Worm (Caenorhabditis elegans) whole organism, young adult: ENCODE results near the gene gst-6.

ENCODE experiments used
- ama-1 ChIP-seq, 3 experiments: fragments of 150-350 bp in 1 of 3; sonication (generic microtip) in 2 of 3; optimal IDR thresholded peaks; 2 replicates each; lab custom pipeline; 2014 to 2018; ENCODE audit warnings: missing biosample characterization in 2 of 3, missing genetic modification characterization in 2 of 3, missing genetic modification reagents in 2 of 3
- lin-35 ChIP-seq, 3 experiments: fragments of 150-350 bp in 2 of 3; sonication (generic microtip) in 1 of 3; optimal IDR thresholded peaks; 2 replicates each; lab custom pipeline; 2014 to 2018; ENCODE audit warnings: missing biosample characterization in 3 of 3, missing genetic modification characterization in 3 of 3, missing genetic modification reagents in 3 of 3
- snpc-4 ChIP-seq, 5 experiments: fragments of 150-350 bp in 1 of 5; sonication (generic microtip) in 4 of 5; optimal IDR thresholded peaks; 2 replicates each; lab custom pipeline; 2014 to 2018; ENCODE audit warnings: missing genetic modification characterization in 5 of 5, missing biosample characterization in 3 of 5, antibody characterized with exemption in 2 of 5, mild to moderate bottlenecking in 2 of 5, missing compliant biosample characterization in 2 of 5, missing genotype in 2 of 5, moderate library complexity in 2 of 5, missing genetic modification reagents in 1 of 5

ce11 chrII:4867476-4867875 lies 12.2 kb upstream of the gst-6 start, which contains the start of gene col-17:
- TF ChIP-seq lin-35 (GFP tag; optimal IDR thresholded peaks at IDR 0.05; lab: Kevin White, UChicago) = no peak
- TF ChIP-seq snpc-4 (GFP tag; optimal IDR thresholded peaks at IDR 0.05; lab: Kevin White, UChicago) = no peak
- TF ChIP-seq snpc-4 (tag; optimal IDR thresholded peaks at IDR 0.05; lab: Kevin White, UChicago) = no peak
- no peak for TF ChIP-seq ama-1 (optimal IDR thresholded peaks at IDR 0.05; lab: Kevin White, UChicago)
- TF ChIP-seq ama-1 (GFP tag; optimal IDR thresholded peaks at IDR 0.05; lab: Kevin White, UChicago) = no peak
